Fruit fly (Drosophila melanogaster) S2 (cell line): ENCODE data around the gene CG33060.

Experiments used
- CG8478 ChIP-seq: fragments of >200 bp; optimal IDR thresholded peaks from 2 replicates; lab custom pipeline; 2018
- CTCF ChIP-seq, 2 experiments: fragments of >200 bp; optimal IDR thresholded peaks; 2 replicates each; lab custom pipeline; 2018

DNA sequence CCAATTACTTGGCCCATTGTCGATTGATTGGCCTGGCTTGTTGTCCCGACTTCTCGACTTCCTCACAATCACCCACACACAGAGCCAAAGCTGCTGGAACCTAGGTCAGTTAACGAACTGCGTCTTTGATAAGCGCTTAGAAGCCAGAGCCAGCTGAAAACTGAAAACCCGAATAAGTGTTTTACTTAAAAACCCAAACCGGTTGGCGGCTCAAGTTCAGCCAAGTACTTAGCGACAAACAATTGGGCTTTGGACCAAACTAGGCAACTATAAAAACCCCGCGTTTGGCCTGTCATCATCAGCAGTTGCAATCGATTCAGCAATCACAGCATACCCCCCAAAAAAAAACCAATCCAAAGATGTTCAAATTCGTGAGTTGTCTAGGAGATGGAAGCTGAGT, 7.5 kb upstream of the CG33060 start, which contains the start of gene CG13059:
- no peak for TF ChIP-seq CTCF (optimal IDR thresholded peaks at IDR 0.05; lab: Kevin White, UChicago)
- TF ChIP-seq CG8478 (lab: Kevin White, UChicago), result no peak
